Worm (Caenorhabditis elegans) whole organism, young adult: ENCODE data around the gene B0336.12.

Experiments used
- B0035.1 ChIP-seq: sonication (generic microtip); optimal IDR thresholded peaks from 2 replicates; lab custom pipeline; 2016; ENCODE audit warnings: missing genetic modification characterization, mild to moderate bottlenecking, missing compliant biosample characterization, missing genotype, missing genetic modification reagents
- B0336.3 ChIP-seq: fragments of 200-800 bp; sonication (Bioruptor generic); IDR thresholded peaks from 2 replicates; pipeline ENCODE4 v1.3.6; 2022; ENCODE audit warnings: missing genetic modification characterization, missing compliant biosample characterization
- C06A6.2 ChIP-seq: fragments of 200-800 bp; sonication (Bioruptor generic); conservative IDR thresholded peaks from 2 replicates; pipeline ENCODE4 v1.3.6; 2022; ENCODE audit warnings: missing genetic modification characterization, missing compliant biosample characterization
- C17E4.6 ChIP-seq: fragments of 200-800 bp; sonication (Bioruptor generic); IDR thresholded peaks from 2 replicates; pipeline ENCODE4 v1.3.6; 2022; ENCODE audit warnings: missing genetic modification reagents, missing genetic modification characterization, missing compliant biosample characterization
- F55B11.4 ChIP-seq: sonication (generic microtip); optimal IDR thresholded peaks from 2 replicates; lab custom pipeline; 2016; ENCODE audit warnings: missing compliant biosample characterization, missing genetic modification characterization, borderline replicate concordance; ENCODE audit not compliant: insufficient read depth
- F57C9.4 ChIP-seq: sonication (generic microtip); optimal IDR thresholded peaks from 2 replicates; lab custom pipeline; 2017; ENCODE audit warnings: mild to moderate bottlenecking, missing genetic modification characterization, missing compliant biosample characterization
- K11D2.4 ChIP-seq: fragments of 200-800 bp; sonication (Bioruptor generic); IDR thresholded peaks from 2 replicates; pipeline ENCODE4 v1.3.6; 2022; ENCODE audit warnings: missing genetic modification reagents, missing genetic modification characterization, missing compliant biosample characterization
- Y79H2A.3 ChIP-seq: fragments of 200-800 bp; sonication (Bioruptor generic); conservative IDR thresholded peaks from 2 replicates; pipeline ENCODE4 v1.3.6; 2022; ENCODE audit warnings: missing genetic modification reagents, missing genetic modification characterization, missing compliant biosample characterization
- akir-1 ChIP-seq: fragments of 200-800 bp; sonication (Bioruptor generic); optimal IDR thresholded peaks from 2 replicates; lab custom pipeline; 2018; ENCODE audit warnings: mild to moderate bottlenecking, missing genetic modification characterization, moderate library complexity, missing compliant biosample characterization
- atf-7 ChIP-seq: sonication (generic microtip); optimal IDR thresholded peaks from 2 replicates; lab custom pipeline; 2017; ENCODE audit warnings: mild to moderate bottlenecking, missing genetic modification characterization, missing compliant biosample characterization
- attf-3 ChIP-seq: fragments of 200-800 bp; sonication (Bioruptor generic); conservative IDR thresholded peaks from 2 replicates; pipeline ENCODE4 v1.3.6; 2022; ENCODE audit warnings: missing genetic modification reagents, missing genetic modification characterization, missing compliant biosample characterization
- bed-1 ChIP-seq: fragments of 200-800 bp; sonication (Bioruptor generic); IDR thresholded peaks from 2 replicates; pipeline ENCODE4 v1.3.6; 2022; ENCODE audit warnings: missing genetic modification reagents, missing genetic modification characterization, missing compliant biosample characterization
- bed-2 ChIP-seq: fragments of 200-800 bp; sonication (Bioruptor generic); IDR thresholded peaks from 2 replicates; pipeline ENCODE4 v1.3.6; 2022; ENCODE audit warnings: missing genetic modification reagents, missing genetic modification characterization, missing compliant biosample characterization
- ccch-3 ChIP-seq: fragments of 200-800 bp; sonication (Bioruptor generic); optimal IDR thresholded peaks from 2 replicates; lab custom pipeline; 2018; ENCODE audit warnings: mild to moderate bottlenecking, missing genetic modification characterization, missing compliant biosample characterization
- cebp-2 ChIP-seq: fragments of 200-800 bp; sonication (Bioruptor generic); IDR thresholded peaks from 2 replicates; pipeline ENCODE4 v1.3.6; 2022; ENCODE audit warnings: missing genetic modification characterization, missing compliant biosample characterization
- ceh-40 ChIP-seq: fragments of 200-800 bp; sonication (Bioruptor generic); IDR thresholded peaks from 2 replicates; pipeline ENCODE4 v1.3.6; 2022; ENCODE audit warnings: missing genetic modification characterization, missing compliant biosample characterization
- ceh-91 ChIP-seq: fragments of 200-800 bp; sonication (Bioruptor generic); IDR thresholded peaks from 2 replicates; pipeline ENCODE4 v1.3.6; 2022; ENCODE audit warnings: missing genetic modification reagents, missing genetic modification characterization, missing compliant biosample characterization
- dpff-1 ChIP-seq: sonication (generic microtip); optimal IDR thresholded peaks from 2 replicates; lab custom pipeline; 2017; ENCODE audit warnings: mild to moderate bottlenecking, missing genetic modification characterization, missing compliant biosample characterization
- egl-44 ChIP-seq: fragments of 200-800 bp; sonication (Bioruptor generic); IDR thresholded peaks from 2 replicates; pipeline ENCODE4 v1.3.6; 2022; ENCODE audit warnings: missing genetic modification reagents, missing genetic modification characterization, missing compliant biosample characterization
- egrh-3 ChIP-seq: fragments of 200-800 bp; sonication (Bioruptor generic); IDR thresholded peaks from 2 replicates; pipeline ENCODE4 v1.3.6; 2022; ENCODE audit warnings: missing genetic modification reagents, missing genetic modification characterization, missing compliant biosample characterization
- fkh-3 ChIP-seq: sonication (generic microtip); optimal IDR thresholded peaks from 2 replicates; lab custom pipeline; 2016; ENCODE audit warnings: mild to moderate bottlenecking, missing genetic modification characterization, missing compliant biosample characterization
- him-1 ChIP-seq: sonication (generic microtip); optimal IDR thresholded peaks from 2 replicates; lab custom pipeline; 2016; ENCODE audit warnings: missing genotype, missing genetic modification reagents, missing genetic modification characterization, missing compliant biosample characterization
- hrde-1 ChIP-seq: sonication (generic microtip); optimal IDR thresholded peaks from 2 replicates; lab custom pipeline; 2016; ENCODE audit warnings: missing genetic modification characterization, mild to moderate bottlenecking, missing compliant biosample characterization, moderate library complexity, missing genotype, missing genetic modification reagents, borderline replicate concordance
- hsf-1 ChIP-seq: fragments of 200-800 bp; sonication (Bioruptor generic); IDR thresholded peaks from 2 replicates; pipeline ENCODE4 v1.3.6; 2022; ENCODE audit warnings: missing genetic modification reagents, missing genetic modification characterization, missing compliant biosample characterization
- lag-1 ChIP-seq: fragments of 200-800 bp; sonication (Bioruptor generic); IDR thresholded peaks from 2 replicates; pipeline ENCODE4 v1.3.6; 2022; ENCODE audit warnings: missing genetic modification reagents, missing genetic modification characterization, missing compliant biosample characterization
- let-607 ChIP-seq, 2 experiments: fragments of 200-800 bp in 1 of 2; sonication (Bioruptor generic) in 1 of 2; sonication (generic microtip) in 1 of 2; optimal IDR thresholded peaks; 2 replicates each; lab custom pipeline; 2016 to 2018; ENCODE audit warnings: mild to moderate bottlenecking in 2 of 2, missing compliant biosample characterization in 2 of 2, missing genetic modification characterization in 2 of 2, moderate library complexity in 2 of 2, missing genotype in 1 of 2
- lin-26 ChIP-seq: fragments of 200-800 bp; sonication (Bioruptor generic); IDR thresholded peaks from 2 replicates; pipeline ENCODE4 v1.3.6; 2022; ENCODE audit warnings: missing genetic modification reagents, missing genetic modification characterization, missing compliant biosample characterization
- lsl-1 ChIP-seq: fragments of 200-800 bp; sonication (Bioruptor generic); optimal IDR thresholded peaks from 2 replicates; lab custom pipeline; 2018; ENCODE audit warnings: mild to moderate bottlenecking, missing genetic modification characterization, moderate library complexity, missing compliant biosample characterization
- madf-3 ChIP-seq: fragments of 200-800 bp; sonication (Bioruptor generic); IDR thresholded peaks from 2 replicates; pipeline ENCODE4 v1.3.6; 2022; ENCODE audit warnings: missing genetic modification reagents, missing genetic modification characterization, missing compliant biosample characterization
- madf-6 ChIP-seq: fragments of 200-800 bp; sonication (Bioruptor generic); IDR thresholded peaks from 2 replicates; pipeline ENCODE4 v1.3.6; 2022; ENCODE audit warnings: missing genetic modification reagents, missing genetic modification characterization, missing compliant biosample characterization
- mcd-1 ChIP-seq: fragments of 200-800 bp; sonication (Bioruptor generic); IDR thresholded peaks from 2 replicates; pipeline ENCODE4 v1.3.6; 2022; ENCODE audit warnings: missing genetic modification reagents, missing genetic modification characterization, missing compliant biosample characterization
- mes-4 ChIP-seq: sonication (generic microtip); optimal IDR thresholded peaks from 2 replicates; lab custom pipeline; 2016; ENCODE audit warnings: missing genotype, missing genetic modification characterization, missing compliant biosample characterization
- nhr-179 ChIP-seq: sonication (generic microtip); optimal IDR thresholded peaks from 2 replicates; lab custom pipeline; 2016; ENCODE audit warnings: mild to moderate bottlenecking, missing genetic modification characterization, missing compliant biosample characterization
- nhr-90 ChIP-seq: sonication (generic microtip); optimal IDR thresholded peaks from 2 replicates; lab custom pipeline; 2016; ENCODE audit warnings: missing genotype, mild to moderate bottlenecking, missing genetic modification characterization, missing compliant biosample characterization
- pbrm-1 ChIP-seq: fragments of 200-800 bp; sonication (Bioruptor generic); IDR thresholded peaks from 2 replicates; pipeline ENCODE4 v1.3.6; 2022; ENCODE audit warnings: missing genetic modification reagents, missing genetic modification characterization, missing compliant biosample characterization
- repo-1 ChIP-seq: sonication (generic microtip); optimal IDR thresholded peaks from 2 replicates; lab custom pipeline; 2017; ENCODE audit warnings: mild to moderate bottlenecking, missing genetic modification characterization, missing compliant biosample characterization
- rpc-1 ChIP-seq, 2 experiments: fragments of 150-350 bp in 1 of 2; sonication (generic microtip) in 1 of 2; optimal IDR thresholded peaks; 2 replicates each; lab custom pipeline; 2014 to 2018; ENCODE audit warnings: missing biosample characterization in 1 of 2, missing genetic modification characterization in 1 of 2, missing genetic modification reagents in 1 of 2, missing genotype in 1 of 2
- sdz-38 ChIP-seq: sonication (generic microtip); optimal IDR thresholded peaks from 2 replicates; lab custom pipeline; 2016; ENCODE audit warnings: missing genotype, missing genetic modification characterization, missing compliant biosample characterization
- sea-2 ChIP-seq: fragments of 200-800 bp; sonication (Bioruptor generic); IDR thresholded peaks from 2 replicates; pipeline ENCODE4 v1.3.6; 2022; ENCODE audit warnings: missing genetic modification characterization, missing compliant biosample characterization
- snpc-4 ChIP-seq, 5 experiments: fragments of 150-350 bp in 1 of 5; sonication (generic microtip) in 4 of 5; optimal IDR thresholded peaks; 2 replicates each; lab custom pipeline; 2014 to 2018; ENCODE audit warnings: missing genetic modification characterization in 5 of 5, missing biosample characterization in 3 of 5, antibody characterized with exemption in 2 of 5, mild to moderate bottlenecking in 2 of 5, missing compliant biosample characterization in 2 of 5, missing genotype in 2 of 5, moderate library complexity in 2 of 5, missing genetic modification reagents in 1 of 5
- somi-1 ChIP-seq: fragments of 200-800 bp; sonication (Bioruptor generic); optimal IDR thresholded peaks from 2 replicates; lab custom pipeline; 2018; ENCODE audit warnings: mild to moderate bottlenecking, missing genetic modification characterization, missing compliant biosample characterization
- tbx-9 ChIP-seq: sonication (generic microtip); optimal IDR thresholded peaks from 2 replicates; lab custom pipeline; 2016; ENCODE audit warnings: borderline replicate concordance, missing genetic modification characterization, inconsistent platforms, missing compliant biosample characterization
- tlf-1 ChIP-seq: fragments of 200-800 bp; sonication (Bioruptor generic); optimal IDR thresholded peaks from 2 replicates; lab custom pipeline; 2018; ENCODE audit warnings: mild to moderate bottlenecking, missing genetic modification characterization, missing compliant biosample characterization
- unc-62 ChIP-seq: fragments of 150-350 bp; optimal IDR thresholded peaks from 2 replicates; lab custom pipeline; 2014; ENCODE audit warnings: missing biosample characterization, missing genetic modification reagents, missing genetic modification characterization
- zim-3 ChIP-seq: sonication (generic microtip); optimal IDR thresholded peaks from 2 replicates; lab custom pipeline; 2017; ENCODE audit warnings: mild to moderate bottlenecking, missing genetic modification characterization, moderate library complexity, missing compliant biosample characterization
- ztf-18 ChIP-seq: sonication (generic microtip); optimal IDR thresholded peaks from 2 replicates; lab custom pipeline; 2016; ENCODE audit warnings: missing genotype, mild to moderate bottlenecking, missing genetic modification characterization, missing compliant biosample characterization
- ztf-22 ChIP-seq: fragments of 200-800 bp; sonication (Bioruptor generic); optimal IDR thresholded peaks from 2 replicates; lab custom pipeline; 2018; ENCODE audit warnings: mild to moderate bottlenecking, missing genetic modification characterization, moderate library complexity, missing compliant biosample characterization
- ztf-3 ChIP-seq: fragments of 200-800 bp; sonication (Bioruptor generic); optimal IDR thresholded peaks from 2 replicates; lab custom pipeline; 2018; ENCODE audit warnings: mild to moderate bottlenecking, missing genetic modification characterization, missing compliant biosample characterization

B0336.12 gene

DNA sequence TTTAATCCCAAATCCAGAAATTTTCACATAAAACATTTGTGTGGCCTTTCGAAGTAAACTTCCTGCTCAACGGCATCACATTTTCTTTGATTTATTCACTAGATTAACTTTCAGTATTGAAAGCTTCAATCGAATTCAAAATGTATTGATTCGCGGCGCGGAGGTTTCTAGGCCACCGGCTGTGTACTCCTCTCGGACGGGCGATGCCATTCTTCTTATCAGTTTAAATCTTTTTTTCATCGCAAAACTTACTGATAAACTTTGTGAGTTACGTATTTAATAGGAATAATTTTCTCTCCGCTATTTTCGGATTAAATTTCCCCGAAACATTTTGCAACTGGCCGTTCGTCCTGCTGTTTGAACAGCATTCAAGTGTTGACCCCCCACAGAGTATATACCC, 11.9 kb upstream of the B0336.12 start (continued):
- TF ChIP-seq B0035.1, result no peak
- TF ChIP-seq ceh-40 (GFP tag; lab: Robert Waterston, UW), result no peak
- TF ChIP-seq B0336.3 (GFP tag; lab: Robert Waterston, UW), result no peak
- no peak for TF ChIP-seq pbrm-1 (GFP tag; lab: Robert Waterston, UW)
- no peak for TF ChIP-seq unc-62
- TF ChIP-seq rpc-1 (optimal IDR thresholded peaks at IDR 0.05; lab: Kevin White, UChicago), result no peak
- no peak for TF ChIP-seq rpc-1 (tag; optimal IDR thresholded peaks at IDR 0.05; lab: Kevin White, UChicago)
- no peak for TF ChIP-seq C17E4.6 (GFP tag; lab: Robert Waterston, UW)
- no peak for TF ChIP-seq ztf-3
- TF ChIP-seq egl-44, result no peak
- TF ChIP-seq atf-7, result no peak
- 0 out of 2 replicates have a peak, but pooled peaks have one; percentile 50 for TF ChIP-seq bed-2 (GFP tag; lab: Robert Waterston, UW)
- no peak for TF ChIP-seq nhr-179 (tag; lab: Kevin White, UChicago)
- no peak for TF ChIP-seq lsl-1 (GFP tag; lab: Kevin White, UChicago)
- no peak for TF ChIP-seq K11D2.4 (GFP tag; lab: Robert Waterston, UW)
- TF ChIP-seq repo-1 (tag; lab: Kevin White, UChicago), result no peak
- no peak for TF ChIP-seq fkh-3 (tag; lab: Kevin White, UChicago)
- TF ChIP-seq egrh-3 (GFP tag; lab: Robert Waterston, UW), result no peak
- peak; percentile 36 for TF ChIP-seq ccch-3 (GFP tag; lab: Kevin White, UChicago)
- TF ChIP-seq madf-3, result 0 out of 2 replicates have a peak, but pooled peaks have one; percentile 43
- TF ChIP-seq attf-3 (GFP tag; lab: Robert Waterston, UW), result no peak; the same call in 1 of the 2 replicates
- TF ChIP-seq madf-6 (GFP tag; lab: Robert Waterston, UW), result peak; percentile 61; the same call in 1 of the 2 replicates
- TF ChIP-seq lag-1 (GFP tag; lab: Robert Waterston, UW), result no peak
- TF ChIP-seq somi-1 (GFP tag; lab: Kevin White, UChicago), result peak; percentile 4
- TF ChIP-seq hrde-1 (tag; lab: Kevin White, UChicago), result no peak
- TF ChIP-seq akir-1 (GFP tag; lab: Kevin White, UChicago), result peak; percentile 69
- no peak for TF ChIP-seq hsf-1 (GFP tag; lab: Robert Waterston, UW)
- TF ChIP-seq Y79H2A.3 (GFP tag; lab: Robert Waterston, UW), result no peak
- TF ChIP-seq nhr-90 (tag; lab: Kevin White, UChicago), result no peak
- TF ChIP-seq F57C9.4 (tag; lab: Kevin White, UChicago), result no peak
- TF ChIP-seq ceh-91 (GFP tag; lab: Robert Waterston, UW), result no peak
- TF ChIP-seq bed-1 (GFP tag; lab: Robert Waterston, UW), result no peak
- no peak for TF ChIP-seq ztf-22 (GFP tag; lab: Kevin White, UChicago)
- peak; percentile 12 for TF ChIP-seq ztf-18 (tag; lab: Kevin White, UChicago)
- no peak for TF ChIP-seq him-1 (tag; lab: Kevin White, UChicago)
- no peak for TF ChIP-seq sdz-38
- peak; percentile 16 for TF ChIP-seq tlf-1
- TF ChIP-seq C06A6.2 (GFP tag; lab: Robert Waterston, UW), result no peak
- TF ChIP-seq cebp-2 (GFP tag; lab: Robert Waterston, UW), result no peak
- no peak for TF ChIP-seq F55B11.4 (tag; lab: Kevin White, UChicago)
- no peak for TF ChIP-seq sea-2 (GFP tag; lab: Robert Waterston, UW)
- TF ChIP-seq mcd-1, result peak; percentile 68
- TF ChIP-seq lin-26 (GFP tag; lab: Robert Waterston, UW), result no peak
- no peak for TF ChIP-seq snpc-4 (GFP tag; optimal IDR thresholded peaks at IDR 0.05; lab: Kevin White, UChicago)
- peak in 3 of 4 experiments; percentile 40 to 42 (median 42) for TF ChIP-seq snpc-4 (tag; optimal IDR thresholded peaks at IDR 0.05; lab: Kevin White, UChicago)
- no peak for TF ChIP-seq dpff-1 (tag; lab: Kevin White, UChicago)
- no peak for TF ChIP-seq tbx-9
- TF ChIP-seq let-607 (tag; optimal IDR thresholded peaks at IDR 0.05; lab: Kevin White, UChicago), result peak in 1 of 2 experiments; percentile 47
- no peak for TF ChIP-seq mes-4 (tag; lab: Kevin White, UChicago)
- TF ChIP-seq zim-3 (tag; lab: Kevin White, UChicago), result peak; percentile 5
